Worm (Caenorhabditis elegans): ENCODE data around the gene F14D2.14.

DNA sequence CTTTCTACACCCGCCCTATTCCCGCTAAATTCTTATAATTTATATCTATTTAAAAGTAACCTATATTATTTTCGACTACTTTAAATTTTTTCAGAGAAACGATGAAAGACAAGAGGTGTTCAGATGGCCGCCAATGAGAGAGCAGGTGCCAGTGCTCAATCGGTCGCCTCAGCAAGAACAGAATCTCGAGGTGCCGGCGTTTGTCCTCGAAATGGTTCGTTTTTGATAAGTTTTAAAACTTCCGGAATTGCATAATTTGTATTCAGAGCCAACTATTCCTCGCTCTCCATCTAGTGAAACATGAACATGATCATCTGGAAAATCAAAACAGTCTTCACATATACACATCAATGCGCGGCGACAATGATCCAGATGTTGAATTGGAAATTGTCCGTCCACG lies 23.2 kb upstream of the F14D2.14 start, which contains the start of gene bath-23:
- TF ChIP-seq nhr-76 (tag; optimal IDR thresholded peaks at IDR 0.05) = no peak
- no peak for TF ChIP-seq mep-1 (tag; optimal IDR thresholded peaks at IDR 0.05)
- TF ChIP-seq snpc-4 (tag; optimal IDR thresholded peaks at IDR 0.05) = no peak
- no peak for TF ChIP-seq blmp-1 (tag; optimal IDR thresholded peaks at IDR 0.05)
- TF ChIP-seq unc-39 (tag; optimal IDR thresholded peaks at IDR 0.05) = no peak
- TF ChIP-seq nhr-12 (tag; optimal IDR thresholded peaks at IDR 0.05) = no peak
- TF ChIP-seq unc-62 (GFP tag; optimal IDR thresholded peaks at IDR 0.05) = no peak
- TF ChIP-seq ceh-43 (GFP tag; optimal IDR thresholded peaks at IDR 0.05) = no peak
- no peak for TF ChIP-seq pha-4 (tag; optimal IDR thresholded peaks at IDR 0.05)
- TF ChIP-seq ceh-39 (tag; optimal IDR thresholded peaks at IDR 0.05) = no peak
- no peak for TF ChIP-seq sem-2 (GFP tag; optimal IDR thresholded peaks at IDR 0.05)
